Worm (Caenorhabditis elegans) whole organism, L3 larva: ENCODE data around the gene del-8.
A peak's percentile ranks its signal among the peaks of the same experiment; 100 is the strongest.

ENCODE experiments used
- R02D3.7 ChIP-seq: fragments of 150-350 bp; optimal IDR thresholded peaks from 2 replicates; lab custom pipeline; 2014; ENCODE audit warnings: missing biosample characterization, missing genetic modification characterization
- aly-2 ChIP-seq: fragments of 150-350 bp; optimal IDR thresholded peaks from 2 replicates; lab custom pipeline; 2014; ENCODE audit warnings: missing biosample characterization, missing genetic modification characterization
- ama-1 ChIP-seq: fragments of 150-350 bp; optimal IDR thresholded peaks from 2 replicates; lab custom pipeline; 2018
- ceh-28 ChIP-seq: fragments of 150-350 bp; optimal IDR thresholded peaks from 2 replicates; lab custom pipeline; 2014; ENCODE audit warnings: missing biosample characterization, missing genetic modification reagents, missing genetic modification characterization
- ceh-82 ChIP-seq: fragments of 150-350 bp; optimal IDR thresholded peaks from 2 replicates; lab custom pipeline; 2014; ENCODE audit warnings: missing biosample characterization, missing genetic modification characterization
- ceh-9 ChIP-seq: sonication (generic microtip); optimal IDR thresholded peaks from 2 replicates; lab custom pipeline; 2018; ENCODE audit warnings: missing biosample characterization, missing genetic modification characterization
- daf-12 ChIP-seq: fragments of 150-350 bp; optimal IDR thresholded peaks from 2 replicates; lab custom pipeline; 2014; ENCODE audit warnings: missing biosample characterization, missing genetic modification reagents, missing genetic modification characterization
- egl-27 ChIP-seq: sonication (generic microtip); optimal IDR thresholded peaks from 4 replicates; lab custom pipeline; 2017; ENCODE audit warnings: missing biosample characterization, missing genetic modification reagents, missing genetic modification characterization
- egl-5 ChIP-seq: fragments of 150-350 bp; optimal IDR thresholded peaks from 2 replicates; lab custom pipeline; 2017; ENCODE audit warnings: missing biosample characterization, missing genetic modification reagents, missing genetic modification characterization, inconsistent platforms
- elt-1 ChIP-seq: fragments of 150-350 bp; optimal IDR thresholded peaks from 2 replicates; lab custom pipeline; 2014; ENCODE audit warnings: missing biosample characterization, missing genetic modification characterization
- elt-2 ChIP-seq: sonication (generic microtip); optimal IDR thresholded peaks from 2 replicates; lab custom pipeline; 2016; ENCODE audit warnings: missing genetic modification reagents, mild to moderate bottlenecking, missing genetic modification characterization, missing compliant biosample characterization
- elt-3 ChIP-seq, 3 experiments: fragments of 150-350 bp in 1 of 3; sonication (generic microtip) in 2 of 3; optimal IDR thresholded peaks; 2 replicates in 2 of 3; 4 replicates in 1 of 3; lab custom pipeline; 2014 to 2017; ENCODE audit warnings: missing biosample characterization in 3 of 3, missing genetic modification characterization in 3 of 3
- fkh-2 ChIP-seq: fragments of 150-350 bp; optimal IDR thresholded peaks from 2 replicates; lab custom pipeline; 2014; ENCODE audit warnings: missing biosample characterization, missing genetic modification reagents, missing genetic modification characterization
- fos-1 ChIP-seq: fragments of 150-350 bp; optimal IDR thresholded peaks from 2 replicates; lab custom pipeline; 2014; ENCODE audit warnings: missing biosample characterization, missing genetic modification characterization
- hmg-11 ChIP-seq: sonication (generic microtip); optimal IDR thresholded peaks from 2 replicates; lab custom pipeline; 2016; ENCODE audit warnings: missing genetic modification characterization, missing compliant biosample characterization
- jun-1 ChIP-seq: fragments of 150-350 bp; optimal IDR thresholded peaks from 2 replicates; lab custom pipeline; 2014; ENCODE audit warnings: missing biosample characterization, missing genetic modification reagents, missing genetic modification characterization
- lin-15B ChIP-seq: fragments of 150-350 bp; optimal IDR thresholded peaks from 2 replicates; lab custom pipeline; 2014; ENCODE audit warnings: missing biosample characterization, missing genetic modification characterization
- lin-39 ChIP-seq: fragments of 150-350 bp; optimal IDR thresholded peaks from 2 replicates; lab custom pipeline; 2018; ENCODE audit warnings: missing biosample characterization, missing genetic modification reagents, missing genetic modification characterization
- lsy-12 ChIP-seq: sonication (generic microtip); optimal IDR thresholded peaks from 2 replicates; lab custom pipeline; 2016; ENCODE audit warnings: mild to moderate bottlenecking, missing genetic modification characterization, missing compliant biosample characterization
- mdl-1 ChIP-seq: fragments of 150-350 bp; optimal IDR thresholded peaks from 2 replicates; lab custom pipeline; 2014; ENCODE audit warnings: missing biosample characterization, missing genetic modification characterization
- mml-1 ChIP-seq: fragments of 150-350 bp; sonication (generic microtip); optimal IDR thresholded peaks from 3 replicates; lab custom pipeline; 2014; ENCODE audit warnings: missing biosample characterization, missing genetic modification characterization
- nfya-1 ChIP-seq: sonication (generic microtip); optimal IDR thresholded peaks from 2 replicates; lab custom pipeline; 2017; ENCODE audit warnings: missing genetic modification characterization, mild to moderate bottlenecking, missing compliant biosample characterization, antibody characterized with exemption, moderate library complexity; ENCODE audit not compliant: insufficient read depth
- nhr-11 ChIP-seq: fragments of 150-350 bp; optimal IDR thresholded peaks from 2 replicates; lab custom pipeline; 2014; ENCODE audit warnings: missing biosample characterization, missing genetic modification characterization
- nhr-12 ChIP-seq: fragments of 150-350 bp; optimal IDR thresholded peaks from 2 replicates; lab custom pipeline; 2014; ENCODE audit warnings: missing biosample characterization, missing genetic modification characterization
- nhr-23 ChIP-seq: fragments of 150-350 bp; optimal IDR thresholded peaks from 2 replicates; lab custom pipeline; 2014; ENCODE audit warnings: missing biosample characterization, missing genetic modification reagents, missing genetic modification characterization
- nhr-237 ChIP-seq: fragments of 150-350 bp; optimal IDR thresholded peaks from 2 replicates; lab custom pipeline; 2014; ENCODE audit warnings: missing biosample characterization, missing genetic modification characterization
- nhr-25 ChIP-seq: sonication (generic microtip); optimal IDR thresholded peaks from 2 replicates; lab custom pipeline; 2017; ENCODE audit warnings: missing biosample characterization, missing genetic modification characterization
- nhr-28 ChIP-seq: fragments of 150-350 bp; optimal IDR thresholded peaks from 2 replicates; lab custom pipeline; 2014; ENCODE audit warnings: missing biosample characterization, missing genetic modification characterization
- nhr-43 ChIP-seq: sonication (generic microtip); optimal IDR thresholded peaks from 2 replicates; lab custom pipeline; 2016; ENCODE audit warnings: mild to moderate bottlenecking, missing genetic modification characterization, missing compliant biosample characterization; ENCODE audit not compliant: poor library complexity, severe bottlenecking
- nhr-67 ChIP-seq: fragments of 150-350 bp; optimal IDR thresholded peaks from 2 replicates; lab custom pipeline; 2014; ENCODE audit warnings: missing biosample characterization, missing genetic modification characterization
- nhr-76 ChIP-seq: fragments of 150-350 bp; sonication (generic microtip); optimal IDR thresholded peaks from 5 replicates; lab custom pipeline; 2014; ENCODE audit warnings: missing biosample characterization, missing genetic modification characterization
- pha-4 ChIP-seq: fragments of 150-350 bp; optimal IDR thresholded peaks from 2 replicates; lab custom pipeline; 2014; ENCODE audit warnings: missing biosample characterization, missing genetic modification reagents, missing genetic modification characterization
- sea-2 ChIP-seq: fragments of 150-350 bp; sonication (generic microtip); optimal IDR thresholded peaks from 4 replicates; lab custom pipeline; 2014; ENCODE audit warnings: missing biosample characterization, missing genetic modification reagents, missing genetic modification characterization
- snpc-4 ChIP-seq: fragments of 150-350 bp; optimal IDR thresholded peaks from 2 replicates; lab custom pipeline; 2014; ENCODE audit warnings: missing biosample characterization, missing genetic modification characterization
- tbx-2 ChIP-seq: sonication (generic microtip); optimal IDR thresholded peaks from 2 replicates; lab custom pipeline; 2016; ENCODE audit warnings: mild to moderate bottlenecking, missing genetic modification characterization, missing compliant biosample characterization
- unc-39 ChIP-seq: sonication (generic microtip); optimal IDR thresholded peaks from 4 replicates; lab custom pipeline; 2017; ENCODE audit warnings: missing biosample characterization, missing genetic modification characterization
- zag-1 ChIP-seq: fragments of 150-350 bp; optimal IDR thresholded peaks from 2 replicates; lab custom pipeline; 2014; ENCODE audit warnings: missing biosample characterization, missing genetic modification characterization
- ztf-11 ChIP-seq: fragments of 150-350 bp; optimal IDR thresholded peaks from 2 replicates; lab custom pipeline; 2014; ENCODE audit warnings: missing biosample characterization, missing genetic modification characterization
- ztf-4 ChIP-seq: fragments of 150-350 bp; optimal IDR thresholded peaks from 2 replicates; lab custom pipeline; 2014; ENCODE audit warnings: missing biosample characterization, missing genetic modification characterization

Gene del-8

ce11 chrX:9634925-9635324, 45.7 kb downstream of the del-8 start, which contains the start of gene F34H10.3:
F34H10.3 (minus strand) TSS chrX:9635025.
- TF ChIP-seq ama-1 (lab: Kevin White, UChicago) (no peak), hmg-11 (no peak), ztf-11 (tag; lab: Kevin White, UChicago) (no peak), egl-27 (tag; lab: Kevin White, UChicago) (no peak), nhr-237 (tag; lab: Kevin White, UChicago) (no peak), pha-4 (tag; lab: Kevin White, UChicago) (no peak), nhr-43 (tag; lab: Kevin White, UChicago) (no peak), nfya-1 (tag; lab: Kevin White, UChicago) (no peak), elt-1 (tag; lab: Kevin White, UChicago) (no peak), ztf-4 (tag; lab: Kevin White, UChicago) (no peak), ceh-9 (no peak), nhr-76 (tag; lab: Kevin White, UChicago) (no peak), jun-1 (tag; lab: Kevin White, UChicago) (no peak), unc-39 (no peak), fos-1 (tag; lab: Kevin White, UChicago) (no peak), lin-15B (no peak), nhr-25 (tag; lab: Kevin White, UChicago) (no peak), aly-2 (tag; lab: Kevin White, UChicago) (no peak)

- no peak for TF ChIP-seq tbx-2 (tag; lab: Kevin White, UChicago)
- no peak for TF ChIP-seq aly-2 (tag; lab: Kevin White, UChicago)
- no peak for TF ChIP-seq unc-39
- TF ChIP-seq snpc-4 (tag; lab: Kevin White, UChicago), result no peak
- no peak for TF ChIP-seq nhr-12 (tag; lab: Kevin White, UChicago)
- TF ChIP-seq ceh-28, result no peak
- TF ChIP-seq nhr-28 (tag; lab: Kevin White, UChicago), result no peak
- no peak for TF ChIP-seq zag-1 (tag; lab: Kevin White, UChicago)
- TF ChIP-seq ceh-82 (tag; lab: Kevin White, UChicago), result no peak
- TF ChIP-seq fkh-2 (tag; lab: Kevin White, UChicago), result no peak
- TF ChIP-seq mml-1 (tag; lab: Kevin White, UChicago), result no peak
- no peak for TF ChIP-seq hmg-11
- no peak for TF ChIP-seq ztf-11 (tag; lab: Kevin White, UChicago)
- no peak for TF ChIP-seq nhr-25 (tag; lab: Kevin White, UChicago)
- no peak for TF ChIP-seq nhr-23 (tag; lab: Kevin White, UChicago)
- no peak for TF ChIP-seq nhr-11 (tag; lab: Kevin White, UChicago)
- TF ChIP-seq ceh-9, result no peak
- TF ChIP-seq mdl-1, result no peak
- TF ChIP-seq elt-1 (tag; lab: Kevin White, UChicago), result no peak
- no peak for TF ChIP-seq lin-39 (tag; lab: Kevin White, UChicago)
These were observed 46.2 kb downstream of the del-8 start, which contains the start of gene F34H10.5 for ce11 chrX:9635376-9635775. F34H10.5 (plus strand) TSS chrX:9635676.

ce11 chrX:9637137-9637536, 47.9 kb downstream of the del-8 start:
- TF ChIP-seq nhr-23 (tag; lab: Kevin White, UChicago) (peak; percentile 39), lin-39 (tag; lab: Kevin White, UChicago) (peak; percentile 26), zag-1 (tag; lab: Kevin White, UChicago) (no peak), egl-5 (tag; lab: Kevin White, UChicago) (peak; percentile 44), tbx-2 (tag; lab: Kevin White, UChicago) (no peak)

ce11 chrX:9637700-9638099, 48.5 kb downstream of the del-8 start:
- no peak for TF ChIP-seq jun-1 (tag; lab: Kevin White, UChicago)
- TF ChIP-seq hmg-11, result peak; percentile 63
- no peak for TF ChIP-seq daf-12
- no peak for TF ChIP-seq sea-2
- peak; percentile 42 for TF ChIP-seq R02D3.7 (tag; lab: Kevin White, UChicago)
- TF ChIP-seq nhr-43 (tag; lab: Kevin White, UChicago), result peak; percentile 60
- no peak for TF ChIP-seq nhr-76 (tag; lab: Kevin White, UChicago)
- no peak for TF ChIP-seq mml-1 (tag; lab: Kevin White, UChicago)
- TF ChIP-seq elt-3 (tag; optimal IDR thresholded peaks at IDR 0.05; lab: Kevin White, UChicago), result no peak
- no peak for TF ChIP-seq nhr-67 (tag; lab: Kevin White, UChicago)
- peak; percentile 51 for TF ChIP-seq tbx-2 (tag; lab: Kevin White, UChicago)
- no peak for TF ChIP-seq fos-1 (tag; lab: Kevin White, UChicago)
- peak; percentile 52 for TF ChIP-seq egl-5 (tag; lab: Kevin White, UChicago)
- peak; percentile 17 for TF ChIP-seq ceh-82 (tag; lab: Kevin White, UChicago)
- peak; percentile 37 for TF ChIP-seq lsy-12 (tag; lab: Kevin White, UChicago)
- peak; percentile 57 for TF ChIP-seq nfya-1 (tag; lab: Kevin White, UChicago)
- peak; percentile 71 for TF ChIP-seq ztf-4 (tag; lab: Kevin White, UChicago)
- TF ChIP-seq nhr-23 (tag; lab: Kevin White, UChicago), result peak; percentile 38
- no peak for TF ChIP-seq mdl-1
- no peak for TF ChIP-seq lin-39 (tag; lab: Kevin White, UChicago)
- no peak for TF ChIP-seq ama-1 (lab: Kevin White, UChicago)
- TF ChIP-seq elt-2, result peak; percentile 42
- TF ChIP-seq nhr-25 (tag; lab: Kevin White, UChicago), result peak; percentile 35
- no peak for TF ChIP-seq zag-1 (tag; lab: Kevin White, UChicago)
- TF ChIP-seq nhr-12 (tag; lab: Kevin White, UChicago), result no peak
- TF ChIP-seq pha-4 (tag; lab: Kevin White, UChicago), result peak; percentile 39
- TF ChIP-seq, all 47 proteins: peak for 13
